Worm (Caenorhabditis elegans): ENCODE results near the gene asb-1.

Gene asb-1

DNA sequence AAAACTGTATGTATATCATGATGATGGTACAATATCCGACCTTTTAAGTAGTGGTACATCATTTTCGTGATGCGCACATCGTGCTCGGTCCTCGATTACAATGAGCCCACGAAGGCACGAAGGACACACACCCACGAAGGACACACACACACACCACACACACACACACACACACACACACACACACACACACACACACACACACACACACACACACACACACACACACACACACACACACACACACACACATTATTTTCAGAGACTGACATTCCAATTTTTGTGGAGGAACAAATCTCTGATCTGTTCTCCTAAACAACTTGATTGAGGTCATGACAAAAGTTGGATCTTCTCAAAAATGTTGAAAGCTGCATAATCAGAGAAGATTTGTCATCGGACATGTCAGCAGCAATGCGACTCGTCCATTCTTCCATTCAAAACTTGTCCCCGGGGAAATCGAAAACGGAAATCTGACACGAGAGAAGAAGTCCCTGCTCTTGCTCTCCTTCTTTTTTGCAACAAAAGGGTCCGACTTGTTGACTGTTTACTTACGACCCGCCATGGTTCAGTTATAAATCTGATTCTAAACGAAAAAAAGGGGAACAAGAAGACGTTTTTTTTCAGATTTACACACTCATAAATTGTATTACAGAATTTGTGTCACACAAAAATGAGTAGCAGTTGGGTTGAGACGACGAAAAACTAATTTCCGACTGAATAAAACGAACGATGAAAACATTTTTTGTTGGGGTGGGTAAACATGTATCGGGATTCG, 30.7 kb upstream of the asb-1 start:
- TF ChIP-seq syd-9 (tag; optimal IDR thresholded peaks at IDR 0.05) (no peak), ceh-14 (tag; optimal IDR thresholded peaks at IDR 0.05) (no peak), K02D7.2 (tag; optimal IDR thresholded peaks at IDR 0.05) (peak; percentile 46), ahr-1 (tag; optimal IDR thresholded peaks at IDR 0.05) (no peak), C38D4.7 (GFP tag; optimal IDR thresholded peaks at IDR 0.05) (peak; percentile 45), pat-9 (tag; optimal IDR thresholded peaks at IDR 0.05) (no peak), ceh-24 (tag; optimal IDR thresholded peaks at IDR 0.05) (no peak), ceh-6 (GFP tag; optimal IDR thresholded peaks at IDR 0.05) (peak; percentile 42), unc-42 (tag; optimal IDR thresholded peaks at IDR 0.05) (peak; percentile 2), T23F11.4 (GFP tag; optimal IDR thresholded peaks at IDR 0.05) (no peak), gmeb-2 (tag; optimal IDR thresholded peaks at IDR 0.05) (peak; percentile 28), ceh-34 (tag; optimal IDR thresholded peaks at IDR 0.05) (no peak), ref-2 (tag; optimal IDR thresholded peaks at IDR 0.05) (no peak), ceh-22 (tag; optimal IDR thresholded peaks at IDR 0.05) (no peak), ceh-19 (GFP tag; optimal IDR thresholded peaks at IDR 0.05) (peak; percentile 61)

- TF ChIP-seq unc-42 (tag; optimal IDR thresholded peaks at IDR 0.05): peak; percentile 45
- TF ChIP-seq K09A11.1 (tag; optimal IDR thresholded peaks at IDR 0.05; ENCODE audit: insufficient read depth): no peak
Measured at ce11 chrIII:4622375-4623130, 26.9 kb upstream of the asb-1 start, which contains the start of gene lron-5. lron-5 (plus strand) TSS chrIII:4623029.

ce11 chrIII:4616071-4616571, 20.5 kb upstream of the asb-1 start, which contains the start of gene lips-3:
lips-3 (plus strand) TSS chrIII:4616528.
- TF ChIP-seq tbx-2 (tag; optimal IDR thresholded peaks at IDR 0.05): no peak
- peak; percentile 1 for TF ChIP-seq F13H6.1 (tag; optimal IDR thresholded peaks at IDR 0.05)

ce11 chrIII:4612334-4612953, 16.8 kb upstream of the asb-1 start, which contains the start of gene sel-2:
sel-2 (minus strand) TSS chrIII:4612384.
- TF ChIP-seq eyg-1 (tag; optimal IDR thresholded peaks at IDR 0.05): no peak
- no peak for TF ChIP-seq sox-2 (GFP tag; IDR thresholded peaks at IDR 0.05)
- TF ChIP-seq npax-4 (tag; optimal IDR thresholded peaks at IDR 0.05): no peak
- no peak for TF ChIP-seq syd-9 (tag; optimal IDR thresholded peaks at IDR 0.05)
- TF ChIP-seq sox-4 (tag; optimal IDR thresholded peaks at IDR 0.05): no peak
- no peak for TF ChIP-seq hlh-15 (tag; optimal IDR thresholded peaks at IDR 0.05)
- TF ChIP-seq ets-4 (tag; optimal IDR thresholded peaks at IDR 0.05): no peak
- TF ChIP-seq hlh-30 (tag; optimal IDR thresholded peaks at IDR 0.05; ENCODE audit: insufficient read depth): no peak
- no peak for TF ChIP-seq ceh-14 (tag; optimal IDR thresholded peaks at IDR 0.05)
- no peak for TF ChIP-seq hlh-6 (tag; optimal IDR thresholded peaks at IDR 0.05)
- TF ChIP-seq K02D7.2 (tag; optimal IDR thresholded peaks at IDR 0.05): no peak
- no peak for TF ChIP-seq tbx-7 (tag; optimal IDR thresholded peaks at IDR 0.05)
- no peak for TF ChIP-seq madf-2 (tag; optimal IDR thresholded peaks at IDR 0.05)
- peak; percentile 54 for TF ChIP-seq nfya-1 (tag; optimal IDR thresholded peaks at IDR 0.05)
- TF ChIP-seq ceh-30 (tag; optimal IDR thresholded peaks at IDR 0.05): no peak
- TF ChIP-seq pat-9 (tag; optimal IDR thresholded peaks at IDR 0.05): no peak
- no peak for TF ChIP-seq elt-4 (tag; optimal IDR thresholded peaks at IDR 0.05)
- no peak for TF ChIP-seq C08G9.2 (tag; optimal IDR thresholded peaks at IDR 0.05)
- TF ChIP-seq odd-2 (tag; optimal IDR thresholded peaks at IDR 0.05): no peak
- TF ChIP-seq gmeb-2 (tag; optimal IDR thresholded peaks at IDR 0.05): no peak
- no peak for TF ChIP-seq zip-5 (tag; optimal IDR thresholded peaks at IDR 0.05)
- no peak for TF ChIP-seq pqm-1 (tag; optimal IDR thresholded peaks at IDR 0.05)
- no peak for TF ChIP-seq unc-3 (GFP tag; conservative IDR thresholded peaks at IDR 0.05)
- no peak for TF ChIP-seq unc-3 (tag; optimal IDR thresholded peaks at IDR 0.05)
- TF ChIP-seq unc-42 (tag; optimal IDR thresholded peaks at IDR 0.05): peak; percentile 74
- TF ChIP-seq ceh-31 (tag; optimal IDR thresholded peaks at IDR 0.05): peak; percentile 67
- no peak for TF ChIP-seq ama-1 (optimal IDR thresholded peaks at IDR 0.05)
- TF ChIP-seq pros-1 (tag; optimal IDR thresholded peaks at IDR 0.05): no peak
- no peak for TF ChIP-seq pha-2 (tag; optimal IDR thresholded peaks at IDR 0.05)
- no peak for TF ChIP-seq pag-3 (tag; optimal IDR thresholded peaks at IDR 0.05; ENCODE audit: borderline replicate concordance)
- TF ChIP-seq tbx-2 (tag; optimal IDR thresholded peaks at IDR 0.05): peak; percentile 49

All from whole organism, late embryonic.